Fruit fly (Drosophila melanogaster) whole organism, embryonic: ENCODE data around the gene CG13026.

Experiments used
- Atf-2 ChIP-seq: fragments of 200-800 bp; sonication (Bioruptor generic); optimal IDR thresholded peaks from 2 replicates; lab custom pipeline; 2016; ENCODE audit warnings: missing biosample characterization, missing genetic modification characterization
- B-H2 ChIP-seq: fragments of 200-800 bp; sonication (Bioruptor generic); optimal IDR thresholded peaks from 2 replicates; lab custom pipeline; 2018; ENCODE audit warnings: missing biosample characterization, mild to moderate bottlenecking, missing genetic modification characterization
- Blimp-1 ChIP-seq: fragments of 200-800 bp; sonication (Bioruptor generic); optimal IDR thresholded peaks from 3 replicates; lab custom pipeline; 2018; ENCODE audit warnings: missing biosample characterization, missing genetic modification characterization, mild to moderate bottlenecking, moderate library complexity, missing genetic modification reagents
- CG10209 ChIP-seq: fragments of 200-800 bp; sonication (Bioruptor generic); optimal IDR thresholded peaks from 3 replicates; lab custom pipeline; 2017; ENCODE audit warnings: missing biosample characterization, mild to moderate bottlenecking, missing genetic modification characterization, missing genetic modification reagents
- CG12236 ChIP-seq: fragments of 200-800 bp; sonication (Bioruptor generic); optimal IDR thresholded peaks from 2 replicates; lab custom pipeline; 2016; ENCODE audit warnings: missing biosample characterization, missing genetic modification characterization
- CG13775 ChIP-seq: fragments of 200-800 bp; sonication (Bioruptor generic); optimal IDR thresholded peaks from 3 replicates; lab custom pipeline; 2017; ENCODE audit warnings: missing biosample characterization, mild to moderate bottlenecking, missing genetic modification characterization
- CG14441 ChIP-seq: fragments of 200-800 bp; sonication (Bioruptor generic); IDR thresholded peaks from 2 replicates; pipeline ENCODE4 v1.3.6; 2022; ENCODE audit warnings: missing biosample characterization, missing genetic modification characterization
- CG17385 ChIP-seq: fragments of 200-800 bp; sonication (Bioruptor generic); optimal IDR thresholded peaks from 3 replicates; lab custom pipeline; 2018; ENCODE audit warnings: missing biosample characterization, mild to moderate bottlenecking, missing genetic modification characterization
- CG17802 ChIP-seq: fragments of 200-800 bp; sonication (Bioruptor generic); optimal IDR thresholded peaks from 2 replicates; lab custom pipeline; 2018; ENCODE audit warnings: missing biosample characterization, mild to moderate bottlenecking, missing genetic modification characterization, moderate library complexity
- CG18764 ChIP-seq: fragments of 200-800 bp; sonication (Bioruptor generic); optimal IDR thresholded peaks from 3 replicates; lab custom pipeline; 2016; ENCODE audit warnings: missing biosample characterization, missing genetic modification characterization
- CG2116 ChIP-seq: fragments of 200-800 bp; sonication (Bioruptor generic); optimal IDR thresholded peaks from 3 replicates; lab custom pipeline; 2018; ENCODE audit warnings: missing biosample characterization, mild to moderate bottlenecking, missing genetic modification characterization
- CG3281 ChIP-seq: fragments of 200-800 bp; sonication (Bioruptor generic); optimal IDR thresholded peaks from 3 replicates; lab custom pipeline; 2017; ENCODE audit warnings: missing biosample characterization, mild to moderate bottlenecking, missing genetic modification characterization
- CG34224 ChIP-seq: fragments of 200-800 bp; sonication (Bioruptor generic); IDR thresholded peaks from 3 replicates; pipeline ENCODE4 v1.3.6; 2022; ENCODE audit warnings: missing biosample characterization, missing genetic modification characterization; ENCODE audit not compliant: partially characterized antibody
- CG5180 ChIP-seq: fragments of 200-800 bp; sonication (Bioruptor generic); optimal IDR thresholded peaks from 3 replicates; lab custom pipeline; 2017; ENCODE audit warnings: missing biosample characterization, missing genetic modification characterization, mild to moderate bottlenecking, moderate library complexity, missing genetic modification reagents
- CG7928 ChIP-seq: fragments of 200-800 bp; sonication (Bioruptor generic); optimal IDR thresholded peaks from 2 replicates; lab custom pipeline; 2017; ENCODE audit warnings: missing biosample characterization, mild to moderate bottlenecking, missing genetic modification characterization
- CG8281 ChIP-seq: fragments of 200-800 bp; sonication (Bioruptor generic); optimal IDR thresholded peaks from 2 replicates; lab custom pipeline; 2018; ENCODE audit warnings: missing biosample characterization, mild to moderate bottlenecking, missing genetic modification characterization, moderate library complexity
- D ChIP-seq, 2 experiments: fragments of 200-800 bp in 1 of 2; fragments of >200 bp in 1 of 2; sonication (Bioruptor generic) in 1 of 2; optimal IDR thresholded peaks; 2 replicates in 1 of 2; 3 replicates in 1 of 2; lab custom pipeline; 2017; ENCODE audit warnings: mild to moderate bottlenecking in 1 of 2, missing biosample characterization in 1 of 2, missing genetic modification characterization in 1 of 2, missing genetic modification reagents in 1 of 2
- Deaf1 ChIP-seq: fragments of 200-800 bp; optimal IDR thresholded peaks from 3 replicates; lab custom pipeline; 2019; ENCODE audit warnings: missing biosample characterization, mild to moderate bottlenecking, missing genetic modification characterization, moderate library complexity
- Eip74EF ChIP-seq, 2 experiments: fragments of 200-800 bp in 1 of 2; fragments of >200 bp in 1 of 2; sonication (Bioruptor generic) in 1 of 2; optimal IDR thresholded peaks; 2 replicates each; lab custom pipeline; 2017 to 2019; ENCODE audit warnings: missing biosample characterization in 2 of 2, missing genetic modification characterization in 2 of 2, mild to moderate bottlenecking in 1 of 2, moderate library complexity in 1 of 2
- H15 ChIP-seq: fragments of 200-800 bp; sonication (Bioruptor generic); IDR thresholded peaks from 3 replicates; pipeline ENCODE4 v1.3.6; 2022; ENCODE audit warnings: missing biosample characterization, missing genetic modification characterization
- Hr39 ChIP-seq: fragments of >200 bp; optimal IDR thresholded peaks from 2 replicates; lab custom pipeline; 2017
- Lpt ChIP-seq: fragments of >200 bp; optimal IDR thresholded peaks from 2 replicates; lab custom pipeline; 2018; ENCODE audit warnings: missing biosample characterization, missing genetic modification characterization
- Sry-β ChIP-seq: fragments of 200-800 bp; sonication (Bioruptor generic); optimal IDR thresholded peaks from 2 replicates; lab custom pipeline; 2018; ENCODE audit warnings: missing biosample characterization, mild to moderate bottlenecking, missing genetic modification characterization, moderate library complexity
- YL-1 ChIP-seq: fragments of 200-800 bp; sonication (Bioruptor generic); optimal IDR thresholded peaks from 3 replicates; lab custom pipeline; 2017; ENCODE audit warnings: missing biosample characterization, mild to moderate bottlenecking, missing genetic modification characterization
- az2 ChIP-seq: fragments of 200-800 bp; sonication (Bioruptor generic); optimal IDR thresholded peaks from 3 replicates; lab custom pipeline; 2016; ENCODE audit warnings: missing biosample characterization, missing genetic modification characterization
- cato ChIP-seq: fragments of 200-800 bp; sonication (Bioruptor generic); optimal IDR thresholded peaks from 2 replicates; lab custom pipeline; 2016; ENCODE audit warnings: missing biosample characterization, missing genetic modification characterization, borderline replicate concordance
- chif ChIP-seq, 2 experiments: fragments of 200-800 bp; sonication (Bioruptor generic); optimal IDR thresholded peaks; 3 replicates each; lab custom pipeline; 2016; ENCODE audit warnings: missing biosample characterization in 2 of 2, missing genetic modification characterization in 2 of 2
- chinmo ChIP-seq: fragments of 200-800 bp; sonication (Bioruptor generic); IDR thresholded peaks from 4 replicates; pipeline ENCODE4 v1.3.6; 2022; ENCODE audit warnings: missing biosample characterization, missing genetic modification characterization; ENCODE audit not compliant: partially characterized antibody
- croc ChIP-seq: fragments of 200-800 bp; sonication (Bioruptor generic); conservative IDR thresholded peaks from 3 replicates; pipeline ENCODE4 v1.3.6; 2022; ENCODE audit warnings: missing biosample characterization, missing genetic modification characterization
- dmrt11E ChIP-seq: fragments of 200-800 bp; sonication (Bioruptor generic); optimal IDR thresholded peaks from 3 replicates; lab custom pipeline; 2018; ENCODE audit warnings: missing biosample characterization, mild to moderate bottlenecking, missing genetic modification characterization, moderate library complexity
- eve ChIP-seq, 2 experiments: fragments of >200 bp; optimal IDR thresholded peaks; 2 replicates each; lab custom pipeline; 2017; ENCODE audit warnings: missing biosample characterization in 2 of 2, missing genetic modification characterization in 2 of 2
- fd64A ChIP-seq: fragments of 200-800 bp; sonication (Bioruptor generic); optimal IDR thresholded peaks from 3 replicates; lab custom pipeline; 2018; ENCODE audit warnings: missing biosample characterization, mild to moderate bottlenecking, missing genetic modification characterization
- ftz-f1 ChIP-seq: fragments of 200-800 bp; sonication (Bioruptor generic); optimal IDR thresholded peaks from 2 replicates; lab custom pipeline; 2016; ENCODE audit warnings: missing biosample characterization, missing genetic modification characterization
- hbn ChIP-seq: fragments of 200-800 bp; sonication (Bioruptor generic); IDR thresholded peaks from 2 replicates; pipeline ENCODE4 v1.3.6; 2022; ENCODE audit warnings: missing biosample characterization, missing genetic modification characterization; ENCODE audit not compliant: partially characterized antibody
- hth ChIP-seq: fragments of >200 bp; optimal IDR thresholded peaks from 2 replicates; lab custom pipeline; 2017; ENCODE audit warnings: inconsistent platforms
- inv ChIP-seq: fragments of 200-800 bp; sonication (Bioruptor generic); IDR thresholded peaks from 2 replicates; pipeline ENCODE4 v1.3.6; 2022; ENCODE audit warnings: missing biosample characterization, missing genetic modification characterization; ENCODE audit not compliant: partially characterized antibody
- klu ChIP-seq: fragments of 200-800 bp; sonication (Bioruptor generic); IDR thresholded peaks from 2 replicates; pipeline ENCODE4 v1.3.6; 2022; ENCODE audit warnings: missing biosample characterization, missing genetic modification characterization
- kni ChIP-seq: fragments of 200-800 bp; sonication (Bioruptor generic); optimal IDR thresholded peaks from 3 replicates; lab custom pipeline; 2017; ENCODE audit warnings: mild to moderate bottlenecking, missing biosample characterization, missing genetic modification reagents, missing genetic modification characterization
- mld ChIP-seq: fragments of 200-800 bp; sonication (Bioruptor generic); IDR thresholded peaks from 3 replicates; pipeline ENCODE4 v1.3.6; 2022; ENCODE audit warnings: missing biosample characterization, missing genetic modification characterization; ENCODE audit not compliant: partially characterized antibody
- nerfin-1 ChIP-seq: fragments of 200-800 bp; sonication (Bioruptor generic); optimal IDR thresholded peaks from 3 replicates; lab custom pipeline; 2019; ENCODE audit warnings: missing biosample characterization, mild to moderate bottlenecking, missing genetic modification characterization, moderate library complexity
- phol ChIP-seq: fragments of 200-800 bp; sonication (Bioruptor generic); optimal IDR thresholded peaks from 3 replicates; lab custom pipeline; 2018; ENCODE audit warnings: missing biosample characterization, mild to moderate bottlenecking, missing genetic modification characterization, moderate library complexity
- pnt ChIP-seq: fragments of 200-800 bp; sonication (Bioruptor generic); optimal IDR thresholded peaks from 3 replicates; lab custom pipeline; 2016; ENCODE audit warnings: missing biosample characterization, missing genetic modification characterization
- scrt ChIP-seq: fragments of 200-800 bp; sonication (Bioruptor generic); optimal IDR thresholded peaks from 2 replicates; lab custom pipeline; 2018; ENCODE audit warnings: missing biosample characterization, mild to moderate bottlenecking, missing genetic modification characterization, moderate library complexity
- slbo ChIP-seq: fragments of 200-800 bp; sonication (Bioruptor generic); IDR thresholded peaks from 2 replicates; pipeline ENCODE4 v1.3.6; 2022; ENCODE audit warnings: missing biosample characterization, missing genetic modification characterization
- tll ChIP-seq, 2 experiments: fragments of 200-800 bp in 1 of 2; fragments of >200 bp in 1 of 2; sonication (Bioruptor generic) in 1 of 2; optimal IDR thresholded peaks; 2 replicates each; lab custom pipeline; 2017 to 2019; ENCODE audit warnings: missing biosample characterization in 2 of 2, missing genetic modification characterization in 2 of 2, mild to moderate bottlenecking in 1 of 2, moderate library complexity in 1 of 2
- vfl ChIP-seq: fragments of 200-800 bp; sonication (Bioruptor generic); optimal IDR thresholded peaks from 2 replicates; lab custom pipeline; 2016; ENCODE audit warnings: missing biosample characterization, missing genetic modification characterization
- vvl ChIP-seq: fragments of 200-800 bp; sonication (Bioruptor generic); IDR thresholded peaks from 2 replicates; pipeline ENCODE4 v1.3.6; 2022; ENCODE audit warnings: missing biosample characterization, missing genetic modification characterization
- zen ChIP-seq: fragments of 200-800 bp; sonication (Bioruptor generic); optimal IDR thresholded peaks from 3 replicates; lab custom pipeline; 2018; ENCODE audit warnings: missing biosample characterization, mild to moderate bottlenecking, missing genetic modification characterization, moderate library complexity
- zf30C ChIP-seq: fragments of 200-800 bp; sonication (Bioruptor generic); optimal IDR thresholded peaks from 3 replicates; lab custom pipeline; 2018; ENCODE audit warnings: missing biosample characterization, mild to moderate bottlenecking, missing genetic modification characterization

CG13026 gene

dm6 chr3L:16769866-16770265, 43.9 kb upstream of the CG13026 start (continued):
- TF ChIP-seq chif (GFP tag; optimal IDR thresholded peaks at IDR 0.05; lab: Kevin White, UChicago) (peak in 1 of 2 experiments; percentile 30), cato (GFP tag; lab: Kevin White, UChicago) (no peak), zen (peak; percentile 85), Hr39 (lab: Kevin White, UChicago) (no peak), CG5180 (GFP tag; lab: Kevin White, UChicago) (peak; percentile 27), YL-1 (GFP tag; lab: Kevin White, UChicago) (no peak), Sry-β (no peak), hbn (no peak), Eip74EF (GFP tag; optimal IDR thresholded peaks at IDR 0.05; lab: Kevin White, UChicago) (no peak), CG34224 (GFP tag; lab: Robert Waterston, UW) (no peak), dmrt11E (tag; lab: Kevin White, UChicago) (no peak), scrt (GFP tag; lab: Kevin White, UChicago) (no peak), ftz-f1 (no peak), B-H2 (no peak), klu (GFP tag; lab: Robert Waterston, UW) (no peak), chinmo (0 out of 4 replicates have a peak, but pooled peaks have one; percentile 67), CG8281 (tag; lab: Kevin White, UChicago) (peak; percentile 9), phol (tag; lab: Kevin White, UChicago) (no peak), eve (GFP tag; optimal IDR thresholded peaks at IDR 0.05; lab: Kevin White, UChicago) (no peak), tll (GFP tag; optimal IDR thresholded peaks at IDR 0.05; lab: Kevin White, UChicago) (peak in 1 of 2 experiments; percentile 90), CG17802 (tag; lab: Kevin White, UChicago) (peak; percentile 96), kni (GFP tag; lab: Kevin White, UChicago) (peak; percentile 72), Deaf1 (tag; lab: Kevin White, UChicago) (no peak), Atf-2 (GFP tag; lab: Kevin White, UChicago) (no peak), CG3281 (GFP tag; lab: Kevin White, UChicago) (peak; percentile 13), nerfin-1 (tag; lab: Kevin White, UChicago) (peak; percentile 60), Lpt (GFP tag; lab: Kevin White, UChicago) (peak; percentile 38), hth (lab: Kevin White, UChicago) (no peak), croc (no peak), mld (GFP tag; lab: Robert Waterston, UW) (no peak), CG10209 (no peak), az2 (GFP tag; lab: Kevin White, UChicago) (peak; percentile 28), CG18764 (GFP tag; lab: Kevin White, UChicago) (no peak), D (optimal IDR thresholded peaks at IDR 0.05; lab: Kevin White, UChicago) (no peak), D (GFP tag; optimal IDR thresholded peaks at IDR 0.05; lab: Kevin White, UChicago) (peak; percentile 19), CG17385 (peak; percentile 32), CG13775 (GFP tag; lab: Kevin White, UChicago) (peak; percentile 45), pnt (GFP tag; lab: Kevin White, UChicago) (no peak), H15 (no peak), Blimp-1 (GFP tag; lab: Kevin White, UChicago) (no peak), CG12236 (GFP tag; lab: Kevin White, UChicago) (no peak), inv (GFP tag; lab: Robert Waterston, UW) (no peak), CG2116 (GFP tag; lab: Kevin White, UChicago) (peak; percentile 16), CG7928 (GFP tag; lab: Kevin White, UChicago) (no peak), fd64A (GFP tag; lab: Kevin White, UChicago) (peak; percentile 68), vfl (GFP tag; lab: Kevin White, UChicago) (no peak), zf30C (GFP tag; lab: Kevin White, UChicago) (peak; percentile 27), CG14441 (no peak), vvl (GFP tag; lab: Robert Waterston, UW) (peak; percentile 63; the same call in 1 of the 2 replicates), slbo (GFP tag; lab: Robert Waterston, UW) (no peak)
